Worm (Caenorhabditis elegans) whole organism, late embryonic: ENCODE data around the gene ifd-1.

Source experiments
- ama-1 ChIP-seq: fragments of 150-350 bp; optimal IDR thresholded peaks from 2 replicates; lab custom pipeline; 2014
- fkh-10 ChIP-seq: fragments of 150-350 bp; optimal IDR thresholded peaks from 2 replicates; lab custom pipeline; 2014; ENCODE audit warnings: missing biosample characterization, missing genetic modification reagents, missing genetic modification characterization
- hlh-13 ChIP-seq: fragments of 200-800 bp; sonication (Bioruptor generic); optimal IDR thresholded peaks from 2 replicates; lab custom pipeline; 2018; ENCODE audit warnings: mild to moderate bottlenecking, missing genetic modification characterization, missing compliant biosample characterization
- lim-6 ChIP-seq: sonication (generic microtip); optimal IDR thresholded peaks from 2 replicates; lab custom pipeline; 2016; ENCODE audit warnings: missing genetic modification characterization, missing compliant biosample characterization
- nfya-1 ChIP-seq: sonication (generic microtip); optimal IDR thresholded peaks from 2 replicates; lab custom pipeline; 2017; ENCODE audit warnings: missing genetic modification characterization, mild to moderate bottlenecking, missing compliant biosample characterization, antibody characterized with exemption, moderate library complexity
- nhr-11 ChIP-seq: fragments of 150-350 bp; optimal IDR thresholded peaks from 2 replicates; lab custom pipeline; 2014; ENCODE audit warnings: missing biosample characterization, missing genetic modification characterization
- rnt-1 ChIP-seq: sonication (generic microtip); optimal IDR thresholded peaks from 2 replicates; lab custom pipeline; 2016; ENCODE audit warnings: missing genetic modification characterization, missing compliant biosample characterization
- ztf-16 ChIP-seq: sonication (generic microtip); optimal IDR thresholded peaks from 2 replicates; lab custom pipeline; 2017; ENCODE audit warnings: missing genetic modification characterization, missing compliant biosample characterization

ce11 chrX:8811916-8812315 lies 12.3 kb downstream of the ifd-1 start, which contains the start of gene cnnm-2:
- TF ChIP-seq ztf-16 (tag; lab: Kevin White, UChicago), result no peak
- no peak for TF ChIP-seq ama-1 (lab: Kevin White, UChicago)
- TF ChIP-seq fkh-10 (GFP tag; lab: Kevin White, UChicago), result no peak
- no peak for TF ChIP-seq nfya-1 (tag; lab: Kevin White, UChicago)
- no peak for TF ChIP-seq rnt-1 (tag; lab: Kevin White, UChicago)
- TF ChIP-seq lim-6 (tag; lab: Kevin White, UChicago), result no peak
- no peak for TF ChIP-seq hlh-13 (GFP tag; lab: Kevin White, UChicago)
- TF ChIP-seq nhr-11 (tag; lab: Kevin White, UChicago), result no peak
